Fruit fly (Drosophila melanogaster): Measurements from ENCODE around the gene CG13786.

CG13786 gene

DNA sequence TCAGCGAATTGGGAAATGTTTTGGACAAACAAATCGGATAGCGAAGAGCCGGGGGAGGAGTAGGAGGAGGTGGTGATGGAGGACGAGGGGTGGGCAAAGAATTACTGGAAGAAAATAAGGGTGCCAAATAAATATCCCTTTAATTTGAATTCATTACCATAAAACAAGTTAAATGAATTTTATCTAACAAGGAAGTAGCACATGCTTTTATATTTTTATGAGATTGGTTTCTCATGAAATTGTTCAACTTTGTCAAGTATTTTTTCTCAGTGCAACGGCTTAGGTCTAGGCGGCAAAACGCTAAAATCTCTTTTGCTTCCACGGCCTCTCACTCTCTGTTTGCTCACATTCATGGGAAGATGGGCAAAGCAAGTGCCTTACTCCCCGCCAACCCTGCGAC is 39.2 kb upstream of the CG13786 start (continued):
- TF ChIP-seq CG4404 (GFP tag; IDR thresholded peaks at IDR 0.05) (peak; percentile 59), CG30020 (tag; optimal IDR thresholded peaks at IDR 0.05) (no peak), nmo (GFP tag; optimal IDR thresholded peaks at IDR 0.05) (peak; percentile 51), CG10979 (tag; optimal IDR thresholded peaks at IDR 0.05) (peak; percentile 14), row (GFP tag; IDR thresholded peaks at IDR 0.05) (peak; percentile 54), Hr51 (GFP tag; optimal IDR thresholded peaks at IDR 0.05) (no peak), MTF-1 (GFP tag; optimal IDR thresholded peaks at IDR 0.05; ENCODE audit: borderline replicate concordance) (no peak), CG13894 (tag; optimal IDR thresholded peaks at IDR 0.05) (no peak), CkIIα-i1 (GFP tag; IDR thresholded peaks at IDR 0.05) (no peak), Bdp1 (GFP tag; optimal IDR thresholded peaks at IDR 0.05) (no peak), Camta (GFP tag; optimal IDR thresholded peaks at IDR 0.05) (no peak), Dad (GFP tag; optimal IDR thresholded peaks at IDR 0.05) (no peak), sens-2 (GFP tag; IDR thresholded peaks at IDR 0.05) (0 out of 2 replicates have a peak, but pooled peaks have one; percentile 32), CG7963 (GFP tag; IDR thresholded peaks at IDR 0.05; ENCODE audit: partially characterized antibody) (no peak), CG8359 (GFP tag; optimal IDR thresholded peaks at IDR 0.05; ENCODE audit: borderline replicate concordance) (no peak), sens (GFP tag) (peak; percentile 89), Oli (tag; optimal IDR thresholded peaks at IDR 0.05) (peak; percentile 31), gem (tag; optimal IDR thresholded peaks at IDR 0.05) (peak; percentile 59), Hand (GFP tag; optimal IDR thresholded peaks at IDR 0.05) (no peak), Ets65A (GFP tag) (peak; percentile 90), Chrac-16 (GFP tag; optimal IDR thresholded peaks at IDR 0.05) (peak; percentile 29), cwo (GFP tag; optimal IDR thresholded peaks at IDR 0.05) (no peak), gfzf (GFP tag; optimal IDR thresholded peaks at IDR 0.05) (no peak), Pdp1 (GFP tag; optimal IDR thresholded peaks at IDR 0.05) (peak in 1 of 2 experiments; percentile 8), CG17328 (GFP tag; IDR thresholded peaks at IDR 0.05) (peak; percentile 38; the same call in 1 of the 2 replicates), lab (GFP tag; optimal IDR thresholded peaks at IDR 0.05) (no peak), gsb-n (tag; optimal IDR thresholded peaks at IDR 0.05) (peak; percentile 45), CG34376 (GFP tag; optimal IDR thresholded peaks at IDR 0.05) (no peak), Scr (GFP tag; IDR thresholded peaks at IDR 0.05; ENCODE audit: partially characterized antibody) (no peak), CG8924 (tag; optimal IDR thresholded peaks at IDR 0.05) (peak; percentile 16), zf30C (GFP tag; optimal IDR thresholded peaks at IDR 0.05) (peak; percentile 50), CG8290 (GFP tag; optimal IDR thresholded peaks at IDR 0.05) (no peak), CG8290 (tag; optimal IDR thresholded peaks at IDR 0.05) (no peak), CG1603 (tag; optimal IDR thresholded peaks at IDR 0.05) (peak; percentile 46), zfh1 (GFP tag; IDR thresholded peaks at IDR 0.05) (peak; percentile 77), stc (GFP tag; IDR thresholded peaks at IDR 0.05) (no peak), nom (GFP tag; optimal IDR thresholded peaks at IDR 0.05) (no peak), CG1792 (GFP tag; optimal IDR thresholded peaks at IDR 0.05) (no peak), otp (GFP tag; IDR thresholded peaks at IDR 0.05) (no peak), Fer1 (GFP tag; optimal IDR thresholded peaks at IDR 0.05) (no peak), Blimp-1 (GFP tag; optimal IDR thresholded peaks at IDR 0.05) (peak; percentile 20), jigr1 (GFP tag; IDR thresholded peaks at IDR 0.05) (no peak), CG32767 (GFP tag; IDR thresholded peaks at IDR 0.05) (0 out of 2 replicates have a peak, but pooled peaks have one; percentile 10), CG7357 (GFP tag; IDR thresholded peaks at IDR 0.05) (no peak), Med (GFP tag) (peak; percentile 41), unpg (GFP tag; optimal IDR thresholded peaks at IDR 0.05) (peak; percentile 26), CG11504 (tag; optimal IDR thresholded peaks at IDR 0.05) (peak; percentile 32), prd (optimal IDR thresholded peaks at IDR 0.05) (no peak), prd (GFP tag; IDR thresholded peaks at IDR 0.05) (peak; percentile 69; the same call in 2 of the 3 replicates), CG1602 (GFP tag; optimal IDR thresholded peaks at IDR 0.05) (peak; percentile 31), Hr3 (GFP tag; optimal IDR thresholded peaks at IDR 0.05) (peak; percentile 0)
